Worm (Caenorhabditis elegans) whole organism, L2 larva: ENCODE measurements around the gene R04A9.7.

Experiments
- ama-1 ChIP-seq: fragments of 150-350 bp; optimal IDR thresholded peaks from 2 replicates; lab custom pipeline; 2018; ENCODE audit warnings: inconsistent platforms
- ceh-82 ChIP-seq: fragments of 150-350 bp; optimal IDR thresholded peaks from 2 replicates; lab custom pipeline; 2014; ENCODE audit warnings: missing biosample characterization, missing genetic modification characterization
- crh-2 ChIP-seq: sonication (generic microtip); optimal IDR thresholded peaks from 2 replicates; lab custom pipeline; 2017; ENCODE audit warnings: missing biosample characterization, missing genetic modification characterization
- egl-27 ChIP-seq: sonication (generic microtip); optimal IDR thresholded peaks from 3 replicates; lab custom pipeline; 2017; ENCODE audit warnings: missing biosample characterization, missing genetic modification reagents, missing genetic modification characterization
- lsy-2 ChIP-seq, 2 experiments: fragments of 150-350 bp in 1 of 2; sonication (generic microtip) in 1 of 2; optimal IDR thresholded peaks; 2 replicates each; lab custom pipeline; 2014 to 2017; ENCODE audit warnings: missing biosample characterization in 2 of 2, missing genetic modification characterization in 2 of 2
- mdl-1 ChIP-seq, 2 experiments: fragments of 150-350 bp in 1 of 2; sonication (generic microtip) in 1 of 2; optimal IDR thresholded peaks; 2 replicates each; lab custom pipeline; 2017; ENCODE audit warnings: missing biosample characterization in 2 of 2, missing genetic modification characterization in 2 of 2
- nhr-11 ChIP-seq: fragments of 150-350 bp; optimal IDR thresholded peaks from 2 replicates; lab custom pipeline; 2014; ENCODE audit warnings: missing biosample characterization, missing genetic modification characterization
- nhr-12 ChIP-seq: fragments of 150-350 bp; optimal IDR thresholded peaks from 2 replicates; lab custom pipeline; 2014; ENCODE audit warnings: missing biosample characterization, missing genetic modification characterization
- nhr-25 ChIP-seq: fragments of 150-350 bp; sonication (generic microtip); optimal IDR thresholded peaks from 3 replicates; lab custom pipeline; 2014; ENCODE audit warnings: missing biosample characterization, missing genetic modification characterization
- nhr-6 ChIP-seq: fragments of 150-350 bp; optimal IDR thresholded peaks from 2 replicates; lab custom pipeline; 2014; ENCODE audit warnings: missing biosample characterization, missing genetic modification characterization
- skn-1 ChIP-seq: sonication (generic microtip); optimal IDR thresholded peaks from 2 replicates; lab custom pipeline; 2017; ENCODE audit warnings: missing biosample characterization, missing genetic modification characterization
- unc-39 ChIP-seq: fragments of 150-350 bp; optimal IDR thresholded peaks from 2 replicates; lab custom pipeline; 2014; ENCODE audit warnings: missing biosample characterization, missing genetic modification characterization
- ztf-4 ChIP-seq: fragments of 150-350 bp; optimal IDR thresholded peaks from 2 replicates; lab custom pipeline; 2014; ENCODE audit warnings: missing biosample characterization, missing genetic modification characterization

ce11 chrX:440420-440819, 45.7 kb upstream of the R04A9.7 start:
- TF ChIP-seq nhr-6 (tag; lab: Kevin White, UChicago) (no peak), nhr-11 (no peak), skn-1 (tag; lab: Kevin White, UChicago) (no peak), mdl-1 (tag; optimal IDR thresholded peaks at IDR 0.05; lab: Kevin White, UChicago) (no peak), ceh-82 (no peak), nhr-12 (tag; lab: Kevin White, UChicago) (no peak), ama-1 (lab: Kevin White, UChicago) (no peak), nhr-25 (no peak), ztf-4 (tag; lab: Kevin White, UChicago) (no peak), lsy-2 (tag; optimal IDR thresholded peaks at IDR 0.05; lab: Kevin White, UChicago) (no peak), egl-27 (tag; lab: Kevin White, UChicago) (no peak), crh-2 (tag; lab: Kevin White, UChicago) (peak; percentile 73), unc-39 (tag; lab: Kevin White, UChicago) (no peak)
